Worm (Caenorhabditis elegans) whole organism, L2 larva: Measurements from ENCODE around the gene fbxl-2.
"Not testable (repeated sequence)": the region's sequence is repeated elsewhere in the genome, so short reads cannot be mapped to it uniquely, and the experiment has no call there.

Experiments used
- ama-1 ChIP-seq: fragments of 150-350 bp; optimal IDR thresholded peaks from 2 replicates; lab custom pipeline; 2018; ENCODE audit warnings: inconsistent platforms
- elt-1 ChIP-seq: fragments of 150-350 bp; optimal IDR thresholded peaks from 2 replicates; lab custom pipeline; 2014; ENCODE audit warnings: missing biosample characterization, missing genetic modification characterization
- elt-3 ChIP-seq: sonication (generic microtip); optimal IDR thresholded peaks from 2 replicates; lab custom pipeline; 2017; ENCODE audit warnings: missing biosample characterization, missing genetic modification characterization
- lin-11 ChIP-seq: fragments of 150-350 bp; sonication (generic microtip); optimal IDR thresholded peaks from 2 replicates; lab custom pipeline; 2014; ENCODE audit warnings: missing biosample characterization, missing genetic modification characterization, inconsistent platforms, mixed read lengths
- nhr-25 ChIP-seq: fragments of 150-350 bp; sonication (generic microtip); optimal IDR thresholded peaks from 3 replicates; lab custom pipeline; 2014; ENCODE audit warnings: missing biosample characterization, missing genetic modification characterization

DNA sequence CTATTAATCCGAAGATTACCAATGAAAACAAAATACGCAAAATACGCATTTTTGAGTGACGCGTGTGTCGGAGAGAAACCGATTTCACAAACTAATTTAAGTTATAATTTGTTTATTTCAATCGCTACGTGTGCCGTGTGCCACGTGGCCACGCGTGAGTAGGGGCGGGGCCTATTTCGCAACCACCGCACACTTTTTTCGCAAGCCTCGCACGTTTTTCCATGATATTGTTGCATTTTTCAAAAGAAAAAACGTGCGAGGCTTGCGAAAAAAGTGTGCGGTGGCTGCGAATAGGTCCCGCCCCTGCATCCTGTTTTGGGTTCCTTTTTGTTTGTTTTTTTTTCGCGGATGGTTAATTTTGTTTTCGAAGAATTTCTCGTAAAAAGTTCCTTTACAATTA, 28.1 kb downstream of the fbxl-2 start, which contains the start of gene enu-3.2:
- not testable (repeated sequence) for TF ChIP-seq lin-11 (tag; lab: Kevin White, UChicago); elt-3 (tag; lab: Kevin White, UChicago); ama-1 (lab: Kevin White, UChicago); elt-1 (tag; lab: Kevin White, UChicago); nhr-25 (tag; lab: Kevin White, UChicago)
